Fruit fly (Drosophila melanogaster) whole organism, embryonic: Measurements from ENCODE around the gene Iru.

Source experiments
- Bgb ChIP-seq: fragments of 200-800 bp; sonication (Bioruptor generic); IDR thresholded peaks from 2 replicates; pipeline ENCODE4 v1.3.6; 2022; ENCODE audit warnings: missing biosample characterization, missing genetic modification characterization; ENCODE audit not compliant: partially characterized antibody
- Blimp-1 ChIP-seq: fragments of 200-800 bp; sonication (Bioruptor generic); optimal IDR thresholded peaks from 3 replicates; lab custom pipeline; 2018; ENCODE audit warnings: missing biosample characterization, missing genetic modification characterization, mild to moderate bottlenecking, moderate library complexity, missing genetic modification reagents
- CG10543 ChIP-seq: fragments of 200-800 bp; sonication (Bioruptor generic); optimal IDR thresholded peaks from 3 replicates; lab custom pipeline; 2017; ENCODE audit warnings: missing biosample characterization, mild to moderate bottlenecking, missing genetic modification characterization, moderate library complexity
- CG11085 ChIP-seq: fragments of 200-800 bp; sonication (Bioruptor generic); IDR thresholded peaks from 2 replicates; pipeline ENCODE4 v1.3.6; 2022; ENCODE audit warnings: missing biosample characterization, missing genetic modification characterization
- CG12071 ChIP-seq: fragments of 200-800 bp; sonication (Bioruptor generic); optimal IDR thresholded peaks from 3 replicates; lab custom pipeline; 2018; ENCODE audit warnings: missing biosample characterization, mild to moderate bottlenecking, missing genetic modification characterization
- CG12104 ChIP-seq: fragments of 200-800 bp; sonication (Bioruptor generic); optimal IDR thresholded peaks from 3 replicates; lab custom pipeline; 2016; ENCODE audit warnings: missing biosample characterization, missing genetic modification characterization
- CG16779 ChIP-seq: fragments of 200-800 bp; sonication (Bioruptor generic); IDR thresholded peaks from 2 replicates; pipeline ENCODE4 v1.3.6; 2022; ENCODE audit warnings: missing biosample characterization, missing genetic modification characterization
- CG17359 ChIP-seq: fragments of 200-800 bp; sonication (Bioruptor generic); optimal IDR thresholded peaks from 3 replicates; lab custom pipeline; 2018; ENCODE audit warnings: missing biosample characterization, mild to moderate bottlenecking, missing genetic modification characterization, moderate library complexity
- CG17568 ChIP-seq: fragments of 200-800 bp; sonication (Bioruptor generic); optimal IDR thresholded peaks from 2 replicates; lab custom pipeline; 2018; ENCODE audit warnings: missing biosample characterization, mild to moderate bottlenecking, missing genetic modification characterization, moderate library complexity
- CG17612 ChIP-seq: fragments of 200-800 bp; sonication (Bioruptor generic); IDR thresholded peaks from 2 replicates; pipeline ENCODE4 v1.3.6; 2022; ENCODE audit warnings: missing biosample characterization, missing genetic modification characterization
- CG18011 ChIP-seq: fragments of 200-800 bp; sonication (Bioruptor generic); optimal IDR thresholded peaks from 2 replicates; lab custom pipeline; 2017; ENCODE audit warnings: missing biosample characterization, missing genetic modification characterization, mild to moderate bottlenecking, moderate library complexity, missing genotype
- CG18476 ChIP-seq: fragments of 200-800 bp; sonication (Bioruptor generic); optimal IDR thresholded peaks from 2 replicates; lab custom pipeline; 2016; ENCODE audit warnings: missing biosample characterization, mild to moderate bottlenecking, missing genetic modification characterization
- CG2116 ChIP-seq: fragments of 200-800 bp; sonication (Bioruptor generic); optimal IDR thresholded peaks from 3 replicates; lab custom pipeline; 2018; ENCODE audit warnings: missing biosample characterization, mild to moderate bottlenecking, missing genetic modification characterization
- CG2129 ChIP-seq: fragments of 200-800 bp; sonication (Bioruptor generic); IDR thresholded peaks from 2 replicates; pipeline ENCODE4 v1.3.6; 2022; ENCODE audit warnings: missing biosample characterization, missing genetic modification characterization; ENCODE audit not compliant: partially characterized antibody
- CG4820 ChIP-seq: fragments of 200-800 bp; sonication (Bioruptor generic); optimal IDR thresholded peaks from 3 replicates; lab custom pipeline; 2016; ENCODE audit warnings: missing biosample characterization, missing genetic modification characterization
- CG7745 ChIP-seq: fragments of 200-800 bp; sonication (Bioruptor generic); optimal IDR thresholded peaks from 2 replicates; lab custom pipeline; 2018; ENCODE audit warnings: missing biosample characterization, mild to moderate bottlenecking, missing genetic modification characterization, moderate library complexity
- CG8290 ChIP-seq, 3 experiments: fragments of 200-800 bp; sonication (Bioruptor generic); optimal IDR thresholded peaks; 2 replicates each; lab custom pipeline; 2016 to 2019; ENCODE audit warnings: missing biosample characterization in 3 of 3, missing genetic modification characterization in 3 of 3, mild to moderate bottlenecking in 2 of 3, moderate library complexity in 1 of 3
- CG9727 ChIP-seq: fragments of 200-800 bp; sonication (Bioruptor generic); optimal IDR thresholded peaks from 3 replicates; lab custom pipeline; 2017; ENCODE audit warnings: missing biosample characterization, mild to moderate bottlenecking, missing genetic modification characterization
- CG9932 ChIP-seq: fragments of 200-800 bp; sonication (Bioruptor generic); IDR thresholded peaks from 2 replicates; pipeline ENCODE4 v1.3.6; 2022; ENCODE audit warnings: missing biosample characterization, missing genetic modification characterization
- CTCF ChIP-seq: fragments of 200-800 bp; sonication (Bioruptor generic); optimal IDR thresholded peaks from 2 replicates; lab custom pipeline; 2017; ENCODE audit warnings: missing biosample characterization, mild to moderate bottlenecking, missing genetic modification characterization, moderate library complexity
- CkIIα-i1 ChIP-seq: fragments of 200-800 bp; sonication (Bioruptor generic); IDR thresholded peaks from 2 replicates; pipeline ENCODE4 v1.3.6; 2022; ENCODE audit warnings: missing biosample characterization, missing genetic modification characterization
- Dip2 ChIP-seq: fragments of 200-800 bp; sonication (Bioruptor generic); IDR thresholded peaks from 2 replicates; pipeline ENCODE4 v1.3.6; 2022; ENCODE audit warnings: missing biosample characterization, missing genetic modification characterization
- Hr3 ChIP-seq: fragments of 200-800 bp; sonication (Bioruptor generic); optimal IDR thresholded peaks from 3 replicates; lab custom pipeline; 2016; ENCODE audit warnings: missing biosample characterization, missing genetic modification characterization
- Jarid2 ChIP-seq: fragments of 200-800 bp; sonication (Bioruptor generic); optimal IDR thresholded peaks from 3 replicates; lab custom pipeline; 2017; ENCODE audit warnings: mild to moderate bottlenecking, missing biosample characterization, missing genetic modification reagents, missing genetic modification characterization
- NFAT ChIP-seq: fragments of 200-800 bp; sonication (Bioruptor generic); IDR thresholded peaks from 2 replicates; pipeline ENCODE4 v1.3.6; 2022; ENCODE audit warnings: missing biosample characterization, missing genetic modification characterization
- PHDP ChIP-seq: fragments of 200-800 bp; sonication (Bioruptor generic); optimal IDR thresholded peaks from 3 replicates; lab custom pipeline; 2018; ENCODE audit warnings: missing biosample characterization, mild to moderate bottlenecking, missing genetic modification characterization, moderate library complexity
- Scr ChIP-seq: fragments of 200-800 bp; sonication (Bioruptor generic); IDR thresholded peaks from 2 replicates; pipeline ENCODE4 v1.3.6; 2022; ENCODE audit warnings: missing biosample characterization, missing genetic modification characterization; ENCODE audit not compliant: partially characterized antibody
- Sry-β ChIP-seq: fragments of 200-800 bp; sonication (Bioruptor generic); optimal IDR thresholded peaks from 2 replicates; lab custom pipeline; 2018; ENCODE audit warnings: missing biosample characterization, mild to moderate bottlenecking, missing genetic modification characterization, moderate library complexity
- abd-A ChIP-seq: fragments of 200-800 bp; sonication (Bioruptor generic); optimal IDR thresholded peaks from 3 replicates; lab custom pipeline; 2019; ENCODE audit warnings: missing biosample characterization, mild to moderate bottlenecking, missing genetic modification characterization, moderate library complexity
- aop ChIP-seq: fragments of 200-800 bp; sonication (Bioruptor generic); IDR thresholded peaks from 2 replicates; pipeline ENCODE4 v1.3.6; 2022; ENCODE audit warnings: missing biosample characterization, missing genetic modification characterization
- ato ChIP-seq: fragments of 200-800 bp; sonication (Bioruptor generic); IDR thresholded peaks from 2 replicates; pipeline ENCODE4 v1.3.6; 2022; ENCODE audit warnings: missing biosample characterization, missing genetic modification characterization; ENCODE audit not compliant: partially characterized antibody
- bowl ChIP-seq: fragments of 200-800 bp; sonication (Bioruptor generic); IDR thresholded peaks from 2 replicates; pipeline ENCODE4 v1.3.6; 2022; ENCODE audit warnings: missing biosample characterization, missing genetic modification characterization
- cg ChIP-seq: fragments of 200-800 bp; sonication (Bioruptor generic); optimal IDR thresholded peaks from 3 replicates; lab custom pipeline; 2019; ENCODE audit warnings: missing biosample characterization, mild to moderate bottlenecking, missing genetic modification characterization, moderate library complexity
- dm ChIP-seq: fragments of 200-800 bp; sonication (Bioruptor generic); optimal IDR thresholded peaks from 3 replicates; lab custom pipeline; 2016; ENCODE audit warnings: missing biosample characterization, missing genetic modification characterization
- dmrt99B ChIP-seq: fragments of 200-800 bp; sonication (Bioruptor generic); optimal IDR thresholded peaks from 2 replicates; lab custom pipeline; 2018; ENCODE audit warnings: missing biosample characterization, mild to moderate bottlenecking, missing genetic modification characterization, moderate library complexity
- gce ChIP-seq: fragments of 200-800 bp; sonication (Bioruptor generic); IDR thresholded peaks from 3 replicates; pipeline ENCODE4 v1.3.6; 2022; ENCODE audit warnings: missing biosample characterization, missing genetic modification characterization
- hkb ChIP-seq, 2 experiments: fragments of 200-800 bp in 1 of 2; fragments of >200 bp in 1 of 2; sonication (Bioruptor generic) in 1 of 2; IDR thresholded peaks in 1 of 2; optimal IDR thresholded peaks in 1 of 2; 2 replicates each; pipeline versions ENCODE4 v1.3.6 to Lab custom; 2017 to 2022; ENCODE audit warnings: missing biosample characterization in 1 of 2, missing genetic modification characterization in 1 of 2
- ind ChIP-seq: fragments of 200-800 bp; sonication (Bioruptor generic); optimal IDR thresholded peaks from 3 replicates; lab custom pipeline; 2016; ENCODE audit warnings: missing biosample characterization, missing genetic modification characterization
- insv ChIP-seq, 2 experiments: fragments of 200-800 bp; sonication (Bioruptor generic); optimal IDR thresholded peaks; 3 replicates each; lab custom pipeline; 2016 to 2018; ENCODE audit warnings: missing biosample characterization in 2 of 2, missing genetic modification characterization in 2 of 2
- kah ChIP-seq: fragments of 200-800 bp; sonication (Bioruptor generic); optimal IDR thresholded peaks from 2 replicates; lab custom pipeline; 2018; ENCODE audit warnings: missing biosample characterization, mild to moderate bottlenecking, missing genetic modification characterization
- nmo ChIP-seq: fragments of 200-800 bp; sonication (Bioruptor generic); optimal IDR thresholded peaks from 2 replicates; lab custom pipeline; 2018; ENCODE audit warnings: missing biosample characterization, mild to moderate bottlenecking, missing genetic modification characterization, moderate library complexity
- org-1 ChIP-seq: fragments of 200-800 bp; sonication (Bioruptor generic); optimal IDR thresholded peaks from 2 replicates; lab custom pipeline; 2017; ENCODE audit warnings: missing biosample characterization, missing genetic modification characterization
- schlank ChIP-seq: fragments of 200-800 bp; sonication (Bioruptor generic); optimal IDR thresholded peaks from 2 replicates; lab custom pipeline; 2018; ENCODE audit warnings: missing biosample characterization, mild to moderate bottlenecking, missing genetic modification characterization
- sima ChIP-seq: fragments of 200-800 bp; sonication (Bioruptor generic); optimal IDR thresholded peaks from 2 replicates; lab custom pipeline; 2016; ENCODE audit warnings: missing biosample characterization, missing genetic modification characterization
- slbo ChIP-seq: fragments of 200-800 bp; sonication (Bioruptor generic); IDR thresholded peaks from 2 replicates; pipeline ENCODE4 v1.3.6; 2022; ENCODE audit warnings: missing biosample characterization, missing genetic modification characterization
- sob ChIP-seq: fragments of 200-800 bp; sonication (Bioruptor generic); IDR thresholded peaks from 2 replicates; pipeline ENCODE4 v1.3.6; 2022; ENCODE audit warnings: missing biosample characterization, missing genetic modification characterization
- ssp ChIP-seq: fragments of 200-800 bp; sonication (Bioruptor generic); IDR thresholded peaks from 2 replicates; pipeline ENCODE4 v1.3.6; 2022; ENCODE audit warnings: missing biosample characterization, missing genetic modification characterization
- wek ChIP-seq: fragments of 200-800 bp; sonication (Bioruptor generic); optimal IDR thresholded peaks from 3 replicates; lab custom pipeline; 2018; ENCODE audit warnings: missing biosample characterization, mild to moderate bottlenecking, missing genetic modification characterization, moderate library complexity
- wor ChIP-seq: fragments of 200-800 bp; sonication (Bioruptor generic); IDR thresholded peaks from 2 replicates; pipeline ENCODE4 v1.3.6; 2022; ENCODE audit warnings: missing biosample characterization, missing genetic modification characterization

Gene Iru

dm6 chr3R:8992928-8993579, 13.2 kb upstream of the Iru start, which contains the start of gene CG11975 (continued):
- TF ChIP-seq CG16779 (GFP tag; lab: Robert Waterston, UW) = no peak
- peak; percentile 60 for TF ChIP-seq CG12104 (GFP tag; lab: Kevin White, UChicago)
- TF ChIP-seq CG2129 = peak; percentile 50; the same call in 1 of the 2 replicates
- TF ChIP-seq kah (GFP tag; lab: Kevin White, UChicago) = no peak
- TF ChIP-seq CG9932 = peak; percentile 91
- peak; percentile 86 for TF ChIP-seq sob (GFP tag; lab: Robert Waterston, UW)
- peak; percentile 47 for TF ChIP-seq CG10543 (GFP tag; lab: Kevin White, UChicago)
- no peak for TF ChIP-seq Dip2
- TF ChIP-seq schlank (tag; lab: Kevin White, UChicago) = peak; percentile 37
- peak; percentile 98 for TF ChIP-seq Sry-β (GFP tag; lab: Kevin White, UChicago)
- peak; percentile 53 for TF ChIP-seq CG17359 (tag; lab: Kevin White, UChicago)
- no peak for TF ChIP-seq bowl (GFP tag; lab: Robert Waterston, UW)
- TF ChIP-seq NFAT (GFP tag; lab: Robert Waterston, UW) = peak; percentile 58
- TF ChIP-seq wor (GFP tag; lab: Robert Waterston, UW) = peak; percentile 36; the same call in 1 of the 2 replicates
- no peak for TF ChIP-seq dmrt99B (tag; lab: Kevin White, UChicago)
- no peak for TF ChIP-seq Blimp-1
- TF ChIP-seq org-1 (GFP tag; lab: Kevin White, UChicago) = no peak
- TF ChIP-seq CG8290 (GFP tag; optimal IDR thresholded peaks at IDR 0.05; lab: Kevin White, UChicago) = peak; percentile 84
- peak in 1 of 2 experiments; percentile 2 for TF ChIP-seq CG8290 (tag; optimal IDR thresholded peaks at IDR 0.05; lab: Kevin White, UChicago)
- peak; percentile 79 for TF ChIP-seq Scr (GFP tag; lab: Robert Waterston, UW)
- TF ChIP-seq dm = peak; percentile 66
- 0 out of 2 replicates have a peak, but pooled peaks have one; percentile 38 for TF ChIP-seq ssp (GFP tag; lab: Robert Waterston, UW)
- TF ChIP-seq CG17568 = no peak
- no peak for TF ChIP-seq ato
- TF ChIP-seq ind = peak; percentile 82
- TF ChIP-seq CG4820 (GFP tag; lab: Kevin White, UChicago) = peak; percentile 70
- peak; percentile 32 for TF ChIP-seq Jarid2 (GFP tag; lab: Kevin White, UChicago)
- TF ChIP-seq CG11085 = peak; percentile 47; the same call in 1 of the 2 replicates
- TF ChIP-seq sima (GFP tag; lab: Kevin White, UChicago) = peak; percentile 66
- peak in 1 of 2 experiments; percentile 51 for TF ChIP-seq insv (GFP tag; optimal IDR thresholded peaks at IDR 0.05; lab: Kevin White, UChicago)
- peak; percentile 78 for TF ChIP-seq CG18011 (GFP tag; lab: Kevin White, UChicago)
- TF ChIP-seq Bgb (GFP tag; lab: Robert Waterston, UW) = peak; percentile 66
- TF ChIP-seq Hr3 (GFP tag; lab: Kevin White, UChicago) = peak; percentile 73
- TF ChIP-seq abd-A (tag; lab: Kevin White, UChicago) = no peak
- peak; percentile 79 for TF ChIP-seq slbo
- no peak for TF ChIP-seq wek (GFP tag; lab: Kevin White, UChicago)
- TF ChIP-seq CG18476 (GFP tag; lab: Kevin White, UChicago) = peak; percentile 65
- no peak for TF ChIP-seq aop (GFP tag; lab: Robert Waterston, UW)
- TF ChIP-seq CG2116 (GFP tag; lab: Kevin White, UChicago) = peak; percentile 89
- no peak for TF ChIP-seq CkIIα-i1 (GFP tag; lab: Robert Waterston, UW)
- peak; percentile 77 for TF ChIP-seq hkb (optimal IDR thresholded peaks at IDR 0.05; lab: Kevin White, UChicago)
- TF ChIP-seq hkb (GFP tag; IDR thresholded peaks at IDR 0.05; lab: Robert Waterston, UW) = no peak
- TF ChIP-seq CG17612 = no peak
- TF ChIP-seq nmo (GFP tag; lab: Kevin White, UChicago) = peak; percentile 86
- TF ChIP-seq CG12071 = no peak
- TF ChIP-seq PHDP (tag; lab: Kevin White, UChicago) = peak; percentile 70
- TF ChIP-seq cg = no peak
- TF ChIP-seq gce (GFP tag; lab: Robert Waterston, UW) = no peak
- TF ChIP-seq CG9727 (GFP tag; lab: Kevin White, UChicago) = peak; percentile 60
- no peak for TF ChIP-seq CG7745 (tag; lab: Kevin White, UChicago)
- TF ChIP-seq CTCF (GFP tag; lab: Kevin White, UChicago) = no peak
